Worm (Caenorhabditis elegans): ENCODE data around the gene F17C8.3.

Gene F17C8.3

ce11 chrIII:4766842-4767241 is 35.1 kb downstream of the F17C8.3 start:
- TF ChIP-seq daf-16 (GFP tag; optimal IDR thresholded peaks at IDR 0.05), result no peak
- TF ChIP-seq daf-16 (tag; optimal IDR thresholded peaks at IDR 0.05), result no peak
- no peak for TF ChIP-seq rbr-2 (tag; optimal IDR thresholded peaks at IDR 0.05)
- TF ChIP-seq nhr-102 (tag; optimal IDR thresholded peaks at IDR 0.05), result no peak
- no peak for TF ChIP-seq F10B5.3 (tag; optimal IDR thresholded peaks at IDR 0.05)
- TF ChIP-seq ceh-44 (GFP tag; IDR thresholded peaks at IDR 0.05), result no peak
- TF ChIP-seq tra-1 (GFP tag; IDR thresholded peaks at IDR 0.05), result no peak
- TF ChIP-seq dpl-1 (GFP tag; optimal IDR thresholded peaks at IDR 0.05), result no peak
- peak; percentile 9 for TF ChIP-seq mxl-3 (GFP tag; optimal IDR thresholded peaks at IDR 0.05)
- no peak for TF ChIP-seq Y48G9A.11 (GFP tag; IDR thresholded peaks at IDR 0.05)
- TF ChIP-seq unc-62 (GFP tag; optimal IDR thresholded peaks at IDR 0.05 in 1 of 2), result peak in 1 of 2 experiments; percentile 75
- TF ChIP-seq unc-62 (tag; optimal IDR thresholded peaks at IDR 0.05), result no peak
- no peak for TF ChIP-seq gei-8 (GFP tag; optimal IDR thresholded peaks at IDR 0.05)
- no peak for TF ChIP-seq F44E2.7 (GFP tag; IDR thresholded peaks at IDR 0.05)
- peak; percentile 47 for TF ChIP-seq nhr-28 (tag; optimal IDR thresholded peaks at IDR 0.05)
- no peak for TF ChIP-seq zfp-3 (GFP tag; conservative IDR thresholded peaks at IDR 0.05)
- TF ChIP-seq unc-130 (GFP tag; optimal IDR thresholded peaks at IDR 0.05), result no peak
- no peak for TF ChIP-seq lin-1 (GFP tag; IDR thresholded peaks at IDR 0.05)
- no peak for TF ChIP-seq zip-2 (tag; optimal IDR thresholded peaks at IDR 0.05)
- TF ChIP-seq arid-1 (GFP tag; conservative IDR thresholded peaks at IDR 0.05), result no peak
- no peak for TF ChIP-seq nhr-48 (tag; optimal IDR thresholded peaks at IDR 0.05)
- TF ChIP-seq lin-38 (GFP tag; IDR thresholded peaks at IDR 0.05), result no peak

ce11 chrIII:4767869-4768645 is 36.3 kb downstream of the F17C8.3 start:
- TF ChIP-seq aha-1 (tag), result peak; percentile 96
- no peak for TF ChIP-seq rbr-2 (tag; optimal IDR thresholded peaks at IDR 0.05)

ce11 chrIII:4778003-4778402 is 46.3 kb downstream of the F17C8.3 start, which contains the start of gene B0393.7:
Gene B0393.7 (minus strand): TSS chrIII:4778103.
- peak; percentile 88 for TF ChIP-seq aha-1 (tag)
- no peak for TF ChIP-seq daf-16 (GFP tag; optimal IDR thresholded peaks at IDR 0.05)
- peak; percentile 17 for TF ChIP-seq daf-16 (tag; optimal IDR thresholded peaks at IDR 0.05)
- TF ChIP-seq Y48G9A.11 (GFP tag; IDR thresholded peaks at IDR 0.05), result no peak

ce11 chrIII:4779855-4780254 is 48.1 kb downstream of the F17C8.3 start, which contains the start of gene B0393.9:
Gene B0393.9 (minus strand): TSS chrIII:4780157.
- TF ChIP-seq daf-16 (GFP tag; optimal IDR thresholded peaks at IDR 0.05) (no peak), daf-16 (tag; optimal IDR thresholded peaks at IDR 0.05) (peak; percentile 73), nhr-28 (tag; optimal IDR thresholded peaks at IDR 0.05) (peak; percentile 35), lim-7 (GFP tag; IDR thresholded peaks at IDR 0.05) (no peak), mxl-2 (GFP tag; conservative IDR thresholded peaks at IDR 0.05) (no peak), pqm-1 (tag; optimal IDR thresholded peaks at IDR 0.05) (peak; percentile 12), dve-1 (tag; optimal IDR thresholded peaks at IDR 0.05; ENCODE audit: insufficient read depth) (peak; percentile 31), nhr-42 (GFP tag; IDR thresholded peaks at IDR 0.05) (no peak), hlh-11 (tag; optimal IDR thresholded peaks at IDR 0.05) (peak; percentile 30)

ce11 chrIII:4781937-4782576 is 50.3 kb downstream of the F17C8.3 start, which contains the start of the genes gex-5 and C38D4.10:
Gene gex-5 (minus strand): TSS chrIII:4781987.
Gene C38D4.10 (plus strand): TSS chrIII:4782526.
- TF ChIP-seq unc-130 (GFP tag; optimal IDR thresholded peaks at IDR 0.05), result peak; percentile 55

All from whole organism, L4 larva.